Worm (Caenorhabditis elegans): Measurements from ENCODE around the gene C07C7.1.

DNA sequence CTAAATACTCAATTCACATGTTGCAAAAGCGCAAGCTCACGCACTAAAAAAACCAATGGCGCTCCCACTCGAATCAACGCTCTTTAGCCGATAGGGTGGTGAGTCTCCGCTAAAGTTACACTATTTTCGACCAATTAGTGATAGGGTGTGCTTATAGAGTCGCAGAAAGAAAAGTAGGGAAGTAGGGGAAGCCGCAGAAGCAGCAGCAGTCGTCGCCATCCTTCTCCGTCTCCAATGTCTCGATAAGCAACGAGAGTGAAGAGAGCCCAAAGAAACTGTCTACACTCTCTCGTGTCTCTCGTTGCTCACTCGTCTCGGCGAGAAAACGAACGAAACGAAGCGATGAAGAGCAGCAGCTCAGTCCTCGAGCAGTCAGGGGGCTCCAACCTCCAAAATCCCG is 12.1 kb downstream of the C07C7.1 start:
- peak; percentile 10 for TF ChIP-seq lin-13 (GFP tag; optimal IDR thresholded peaks at IDR 0.05)
- TF ChIP-seq ama-1 (optimal IDR thresholded peaks at IDR 0.05): no peak
- TF ChIP-seq aly-2 (tag; optimal IDR thresholded peaks at IDR 0.05): no peak
- no peak for TF ChIP-seq dmd-4 (tag; optimal IDR thresholded peaks at IDR 0.05)
- no peak for TF ChIP-seq ztf-11 (tag; optimal IDR thresholded peaks at IDR 0.05)
- TF ChIP-seq mdl-1 (tag; optimal IDR thresholded peaks at IDR 0.05): peak; percentile 48 to 54
- peak; percentile 90 for TF ChIP-seq F13H6.1 (tag; optimal IDR thresholded peaks at IDR 0.05)
- peak in 1 of 2 experiments; percentile 43 for TF ChIP-seq lsy-2 (tag; optimal IDR thresholded peaks at IDR 0.05)
- no peak for TF ChIP-seq nhr-77 (tag; optimal IDR thresholded peaks at IDR 0.05)
